Worm (Caenorhabditis elegans): Measurements from ENCODE around the gene Y11D7A.8.

DNA sequence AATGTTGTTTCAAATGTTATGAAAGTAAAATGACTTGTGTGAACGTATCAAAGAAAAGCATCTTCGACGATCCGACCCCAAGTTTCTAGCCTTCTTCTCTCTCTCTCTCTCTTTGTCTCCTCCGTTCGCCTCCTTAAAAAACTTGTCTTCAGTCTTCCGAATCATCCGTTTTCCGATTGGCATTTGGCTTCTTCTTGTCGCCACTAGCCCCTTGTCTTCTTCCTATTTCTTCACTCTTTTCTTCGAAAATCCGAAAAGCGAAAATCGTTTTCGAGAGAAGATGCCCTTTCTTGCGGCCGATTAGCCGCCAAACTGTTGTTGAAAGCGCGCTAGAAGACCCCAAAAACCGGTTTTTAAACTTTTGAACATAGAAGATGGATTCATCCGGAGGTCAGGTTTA lies 7.4 kb downstream of the Y11D7A.8 start:
- TF ChIP-seq him-1 (tag; optimal IDR thresholded peaks at IDR 0.05) (no peak), dao-5 (tag; optimal IDR thresholded peaks at IDR 0.05) (no peak), W03F9.2 (tag; optimal IDR thresholded peaks at IDR 0.05) (no peak)

Data from whole organism, L4/young adult.